Worm (Caenorhabditis elegans): ENCODE results near the gene snx-1.
A peak's percentile ranks its signal among the peaks of the same experiment; 100 is the strongest.

The snx-1 gene

DNA sequence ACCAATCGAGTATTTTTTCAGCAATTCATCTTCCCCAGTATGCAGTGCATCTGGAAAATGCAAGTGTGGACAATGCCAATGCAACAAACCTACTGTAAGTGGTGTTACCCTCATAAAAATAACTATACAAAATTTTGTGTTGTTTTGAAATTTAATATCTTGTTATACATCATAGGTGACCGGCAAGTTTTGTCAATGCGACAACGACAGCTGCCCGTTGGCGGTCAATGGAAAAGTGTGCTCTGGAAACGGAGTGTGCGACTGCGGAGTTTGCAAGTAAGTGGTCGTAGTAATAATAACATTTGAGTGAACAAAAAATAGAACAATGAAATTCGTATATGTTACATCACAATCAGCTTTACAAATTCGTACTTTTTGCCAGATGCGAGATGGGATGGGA is 13.6 kb upstream of the snx-1 start:
- TF ChIP-seq F13C5.2 (tag; optimal IDR thresholded peaks at IDR 0.05) (no peak), ceh-13 (GFP tag; optimal IDR thresholded peaks at IDR 0.05) (no peak), scrt-1 (GFP tag; IDR thresholded peaks at IDR 0.05) (no peak), tbx-11 (GFP tag; IDR thresholded peaks at IDR 0.05) (no peak), flt-1 (GFP tag; IDR thresholded peaks at IDR 0.05) (no peak), pes-1 (GFP tag; IDR thresholded peaks at IDR 0.05) (no peak), tbx-37 (GFP tag; conservative IDR thresholded peaks at IDR 0.05) (no peak), aly-1 (tag; optimal IDR thresholded peaks at IDR 0.05) (no peak), hnd-1 (tag; optimal IDR thresholded peaks at IDR 0.05) (no peak)

DNA sequence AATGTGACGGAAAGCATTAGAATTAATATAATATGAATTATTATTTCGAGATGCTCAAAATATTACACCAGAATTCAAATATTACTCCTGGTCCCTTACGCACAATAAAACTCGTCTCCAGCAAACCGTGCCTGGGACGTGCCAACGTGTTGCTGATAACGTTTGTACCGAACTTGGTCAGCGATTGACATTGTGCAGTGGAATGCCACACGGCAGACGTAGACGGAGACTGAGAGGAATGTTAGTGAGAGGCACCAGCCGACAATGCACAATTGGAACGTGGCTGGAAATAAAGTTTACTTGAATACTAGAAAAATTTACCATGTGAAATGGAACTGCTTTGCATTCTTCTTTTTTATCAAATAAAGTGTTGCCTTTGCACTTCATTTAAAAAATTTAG is 11.5 kb upstream of the snx-1 start:
- no peak for TF ChIP-seq ama-1 (optimal IDR thresholded peaks at IDR 0.05)
- TF ChIP-seq flt-1 (GFP tag; IDR thresholded peaks at IDR 0.05), result no peak
- no peak for TF ChIP-seq tbx-11 (GFP tag; IDR thresholded peaks at IDR 0.05)
- TF ChIP-seq ceh-36 (tag; optimal IDR thresholded peaks at IDR 0.05), result no peak
- TF ChIP-seq aly-1 (tag; optimal IDR thresholded peaks at IDR 0.05), result no peak
- no peak for TF ChIP-seq B0310.2 (tag; optimal IDR thresholded peaks at IDR 0.05)
- TF ChIP-seq F13C5.2 (tag; optimal IDR thresholded peaks at IDR 0.05), result no peak
- no peak for TF ChIP-seq sea-1 (GFP tag; conservative IDR thresholded peaks at IDR 0.05)
- no peak for TF ChIP-seq hmbx-1 (tag; optimal IDR thresholded peaks at IDR 0.05)
- no peak for TF ChIP-seq scrt-1 (GFP tag; IDR thresholded peaks at IDR 0.05)
- no peak for TF ChIP-seq tra-4 (tag; optimal IDR thresholded peaks at IDR 0.05)
- no peak for TF ChIP-seq pes-1 (GFP tag; IDR thresholded peaks at IDR 0.05)
- no peak for TF ChIP-seq ceh-13 (GFP tag; optimal IDR thresholded peaks at IDR 0.05)
- no peak for TF ChIP-seq tbx-37 (GFP tag; conservative IDR thresholded peaks at IDR 0.05)

DNA sequence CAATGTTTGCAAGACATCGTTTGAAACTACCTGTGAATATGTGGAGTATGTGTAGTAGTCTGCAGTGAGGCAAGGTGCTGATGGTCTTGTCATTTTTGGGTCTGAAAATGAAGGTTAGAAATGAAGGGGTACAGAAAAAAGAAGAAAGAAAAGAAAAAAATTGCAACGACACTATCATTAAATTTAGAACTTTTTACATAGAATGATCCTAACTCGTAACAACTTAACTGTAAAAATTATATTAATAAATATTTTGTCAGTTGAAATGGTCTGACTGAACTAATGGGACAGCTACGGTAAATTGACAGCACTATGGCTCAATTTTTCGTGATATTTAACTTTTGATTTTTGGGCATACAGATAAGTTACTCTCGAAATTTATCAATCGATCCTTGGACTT is 9.5 kb upstream of the snx-1 start, which contains the start of gene C05D9.7:
Gene C05D9.7 (minus strand): TSS at position 101 of the 400 bp plus-strand sequence.
- TF ChIP-seq B0310.2 (tag; optimal IDR thresholded peaks at IDR 0.05) (no peak), F13C5.2 (tag; optimal IDR thresholded peaks at IDR 0.05) (no peak), pes-1 (GFP tag; IDR thresholded peaks at IDR 0.05) (no peak), tbx-11 (GFP tag; IDR thresholded peaks at IDR 0.05) (no peak)

DNA sequence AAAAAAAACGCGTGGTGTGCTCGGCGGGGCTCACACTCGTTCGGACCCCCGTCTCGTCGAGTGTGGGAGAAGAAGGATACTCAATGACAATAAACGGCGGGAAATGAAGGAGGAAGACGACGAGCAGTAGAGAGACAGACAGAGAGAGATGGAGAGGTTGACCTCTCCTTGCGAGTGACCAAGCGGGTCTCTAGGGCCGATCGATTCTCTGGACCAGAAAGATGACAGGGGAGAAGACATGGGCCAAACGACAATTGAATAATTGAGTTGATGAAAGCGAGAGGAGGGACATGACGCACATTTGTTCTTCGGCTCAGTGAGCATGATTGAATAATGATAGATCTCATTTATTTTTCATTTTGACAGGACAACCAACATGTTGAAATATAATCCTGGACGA is 8.5 kb upstream of the snx-1 start:
- no peak for TF ChIP-seq hnd-1 (tag; optimal IDR thresholded peaks at IDR 0.05)
- TF ChIP-seq flt-1 (GFP tag; IDR thresholded peaks at IDR 0.05), result peak; percentile 19; the same call in 1 of the 2 replicates
- TF ChIP-seq hmg-4 (GFP tag; optimal IDR thresholded peaks at IDR 0.05), result peak; percentile 76
- peak; percentile 72 for TF ChIP-seq aly-1 (tag; optimal IDR thresholded peaks at IDR 0.05)
- TF ChIP-seq F13C5.2 (tag; optimal IDR thresholded peaks at IDR 0.05), result peak; percentile 54
- TF ChIP-seq ets-7 (tag; optimal IDR thresholded peaks at IDR 0.05), result no peak
- 0 out of 2 replicates have a peak, but pooled peaks have one; percentile 49 for TF ChIP-seq scrt-1 (GFP tag; IDR thresholded peaks at IDR 0.05)

DNA sequence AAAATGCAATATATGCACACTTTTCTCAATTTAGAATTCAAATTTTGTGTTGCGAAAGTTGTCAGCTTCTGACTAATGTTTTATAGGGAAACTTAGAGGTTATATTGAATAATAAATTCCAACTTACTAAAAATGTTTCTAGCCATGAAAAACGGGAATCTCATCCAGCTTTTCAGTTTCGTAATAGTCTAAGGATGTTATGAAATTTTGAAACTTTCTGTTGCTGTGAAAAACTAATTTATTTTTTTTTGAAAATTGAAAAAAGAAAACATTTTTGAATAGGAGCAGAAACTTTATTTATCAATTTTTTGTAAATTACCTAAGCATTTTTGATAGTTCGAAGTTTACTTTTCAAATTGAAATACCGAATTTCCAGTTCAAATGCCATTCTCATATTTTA is 7.2 kb upstream of the snx-1 start:
- TF ChIP-seq flt-1 (GFP tag; IDR thresholded peaks at IDR 0.05) (no peak), B0310.2 (tag; optimal IDR thresholded peaks at IDR 0.05) (no peak)

DNA sequence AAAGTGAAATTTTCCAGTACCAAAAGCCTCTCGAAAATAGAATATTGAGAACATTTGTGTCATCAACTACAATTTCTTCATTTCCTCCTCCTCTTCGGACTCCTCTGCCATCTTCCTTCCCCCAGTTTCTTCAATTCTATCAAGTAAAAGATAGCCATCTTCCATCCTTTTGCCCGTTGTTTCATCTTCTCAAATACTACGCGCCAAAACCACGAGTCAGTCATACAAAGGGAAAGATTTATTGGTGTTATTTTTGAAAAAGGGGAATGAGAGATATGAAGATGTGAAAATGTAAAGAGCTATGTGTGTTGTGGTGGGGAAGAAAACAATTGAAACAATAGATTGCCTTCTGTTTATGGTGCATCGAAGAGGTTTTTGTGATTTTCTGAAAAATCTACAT is 6.6 kb upstream of the snx-1 start:
- TF ChIP-seq tbx-11 (GFP tag; IDR thresholded peaks at IDR 0.05), result no peak
- TF ChIP-seq sea-1 (GFP tag; conservative IDR thresholded peaks at IDR 0.05), result no peak
- no peak for TF ChIP-seq ets-7 (tag; optimal IDR thresholded peaks at IDR 0.05)
- TF ChIP-seq ceh-13 (GFP tag; optimal IDR thresholded peaks at IDR 0.05), result no peak
- TF ChIP-seq pes-1 (GFP tag; IDR thresholded peaks at IDR 0.05), result no peak
- no peak for TF ChIP-seq F13C5.2 (tag; optimal IDR thresholded peaks at IDR 0.05)
- TF ChIP-seq hnd-1 (tag; optimal IDR thresholded peaks at IDR 0.05), result no peak
- TF ChIP-seq tbx-37 (GFP tag; conservative IDR thresholded peaks at IDR 0.05), result no peak
- TF ChIP-seq scrt-1 (GFP tag; IDR thresholded peaks at IDR 0.05), result no peak
- no peak for TF ChIP-seq aly-1 (tag; optimal IDR thresholded peaks at IDR 0.05)
- no peak for TF ChIP-seq ama-1 (optimal IDR thresholded peaks at IDR 0.05)
- TF ChIP-seq hmbx-1 (tag; optimal IDR thresholded peaks at IDR 0.05), result no peak
- TF ChIP-seq tra-4 (tag; optimal IDR thresholded peaks at IDR 0.05), result no peak
- no peak for TF ChIP-seq flt-1 (GFP tag; IDR thresholded peaks at IDR 0.05)
- TF ChIP-seq hmg-4 (GFP tag; optimal IDR thresholded peaks at IDR 0.05), result no peak
- no peak for TF ChIP-seq ceh-36 (tag; optimal IDR thresholded peaks at IDR 0.05)
- TF ChIP-seq B0310.2 (tag; optimal IDR thresholded peaks at IDR 0.05), result no peak

DNA sequence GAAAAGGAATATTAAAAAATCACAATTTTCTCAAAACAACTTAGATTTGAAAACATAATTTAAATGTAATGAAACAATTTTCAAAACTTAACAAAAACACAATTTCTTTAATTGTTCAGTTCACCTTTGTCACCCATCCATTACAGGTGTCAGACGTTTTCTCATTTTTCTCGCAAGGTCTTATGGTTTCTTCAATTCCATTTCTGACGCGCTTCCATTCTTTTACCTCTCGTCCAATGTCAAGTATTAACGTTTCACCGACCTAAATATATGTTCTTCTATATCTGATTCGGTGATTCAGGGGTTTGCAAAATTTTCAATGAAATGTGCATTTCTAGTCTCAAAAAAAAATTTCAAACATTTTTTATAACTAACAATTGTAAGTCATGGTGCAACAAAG is 5.3 kb upstream of the snx-1 start:
- TF ChIP-seq hmg-4 (GFP tag; optimal IDR thresholded peaks at IDR 0.05) (no peak), B0310.2 (tag; optimal IDR thresholded peaks at IDR 0.05) (no peak), F13C5.2 (tag; optimal IDR thresholded peaks at IDR 0.05) (no peak), sea-1 (GFP tag; conservative IDR thresholded peaks at IDR 0.05) (no peak), pes-1 (GFP tag; IDR thresholded peaks at IDR 0.05) (no peak), scrt-1 (GFP tag; IDR thresholded peaks at IDR 0.05) (no peak), ama-1 (optimal IDR thresholded peaks at IDR 0.05) (no peak), hmbx-1 (tag; optimal IDR thresholded peaks at IDR 0.05) (no peak), aly-1 (tag; optimal IDR thresholded peaks at IDR 0.05) (no peak), ceh-13 (GFP tag; optimal IDR thresholded peaks at IDR 0.05) (no peak), tbx-11 (GFP tag; IDR thresholded peaks at IDR 0.05) (no peak), ceh-36 (tag; optimal IDR thresholded peaks at IDR 0.05) (no peak), tbx-37 (GFP tag; conservative IDR thresholded peaks at IDR 0.05) (no peak), tra-4 (tag; optimal IDR thresholded peaks at IDR 0.05) (no peak), flt-1 (GFP tag; IDR thresholded peaks at IDR 0.05) (no peak), ets-7 (tag; optimal IDR thresholded peaks at IDR 0.05) (no peak), hnd-1 (tag; optimal IDR thresholded peaks at IDR 0.05) (no peak)

DNA sequence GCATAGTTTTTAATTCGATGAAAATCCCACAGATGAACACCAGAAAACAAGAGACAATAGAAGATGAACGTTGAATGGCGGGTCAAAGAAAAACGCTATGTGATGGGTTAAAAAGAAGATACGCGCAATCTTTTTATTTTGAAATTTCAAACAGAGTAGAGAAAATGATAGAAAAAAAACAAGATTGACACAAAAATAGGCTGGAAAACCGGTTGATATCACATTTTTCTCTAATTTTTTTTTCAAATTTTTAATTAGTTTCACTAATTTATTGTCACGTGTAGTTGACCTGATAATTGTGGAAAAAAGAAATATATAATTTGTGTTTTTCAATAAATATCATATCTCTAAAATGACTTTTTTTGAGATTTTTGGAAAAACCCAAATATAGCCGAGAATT is 4.6 kb upstream of the snx-1 start, which contains the start of gene C05D9.9:
Gene C05D9.9 (minus strand): TSS at position 101 of the 400 bp plus-strand sequence.
- TF ChIP-seq tra-4 (tag; optimal IDR thresholded peaks at IDR 0.05), result no peak
- TF ChIP-seq flt-1 (GFP tag; IDR thresholded peaks at IDR 0.05), result no peak
- TF ChIP-seq aly-1 (tag; optimal IDR thresholded peaks at IDR 0.05), result no peak
- TF ChIP-seq ceh-13 (GFP tag; optimal IDR thresholded peaks at IDR 0.05), result no peak
- TF ChIP-seq scrt-1 (GFP tag; IDR thresholded peaks at IDR 0.05), result no peak
- no peak for TF ChIP-seq tbx-37 (GFP tag; conservative IDR thresholded peaks at IDR 0.05)
- no peak for TF ChIP-seq ets-7 (tag; optimal IDR thresholded peaks at IDR 0.05)
- no peak for TF ChIP-seq hnd-1 (tag; optimal IDR thresholded peaks at IDR 0.05)
- no peak for TF ChIP-seq F13C5.2 (tag; optimal IDR thresholded peaks at IDR 0.05)
- TF ChIP-seq tbx-11 (GFP tag; IDR thresholded peaks at IDR 0.05), result no peak
- no peak for TF ChIP-seq ceh-36 (tag; optimal IDR thresholded peaks at IDR 0.05)
